Worm (Caenorhabditis elegans) whole organism, L2 larva: ENCODE data around the gene pgm-1.
"Not testable (repeated sequence)": the region's sequence is repeated elsewhere in the genome, so short reads cannot be mapped to it uniquely, and the experiment has no call there.

Experiments used
- blmp-1 ChIP-seq: sonication (generic microtip); optimal IDR thresholded peaks from 2 replicates; lab custom pipeline; 2017; ENCODE audit warnings: missing genetic modification characterization, mild to moderate bottlenecking, missing compliant biosample characterization, antibody characterized with exemption, moderate library complexity; ENCODE audit not compliant: insufficient read depth
- ztf-11 ChIP-seq: sonication (generic microtip); optimal IDR thresholded peaks from 2 replicates; lab custom pipeline; 2017; ENCODE audit warnings: missing biosample characterization, missing genetic modification characterization

DNA sequence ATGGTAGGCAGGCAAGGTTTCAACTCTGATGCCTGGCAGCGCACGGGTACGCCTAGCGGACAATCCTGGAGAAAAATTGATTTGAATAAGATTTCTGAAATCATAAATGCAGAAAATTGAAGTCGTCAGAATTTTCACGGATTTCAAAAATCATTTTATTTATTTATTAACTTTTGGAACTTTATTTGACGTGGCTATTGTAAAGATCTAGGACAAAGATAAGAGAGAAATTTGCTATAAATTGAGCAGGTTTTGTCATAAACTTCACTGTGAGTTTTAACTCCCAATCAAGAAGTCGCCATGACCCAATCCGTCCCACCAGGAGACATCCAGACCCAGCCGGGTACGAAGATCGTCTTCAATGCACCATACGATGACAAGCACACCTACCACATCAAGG is 43.5 kb downstream of the pgm-1 start, which contains the start of gene msp-152:
- TF ChIP-seq ztf-11, blmp-1 (tag; lab: Kevin White, UChicago): not testable (repeated sequence)
